Worm (Caenorhabditis elegans) whole organism, mixed stage, embryonic: Measurements from ENCODE around the gene T27E7.5.

Source experiments
- ces-1 ChIP-seq: fragments of 150-350 bp; optimal IDR thresholded peaks from 2 replicates; lab custom pipeline; 2014; ENCODE audit warnings: missing biosample characterization, missing genetic modification reagents, missing genetic modification characterization
- nhr-28 ChIP-seq: fragments of 150-350 bp; optimal IDR thresholded peaks from 2 replicates; lab custom pipeline; 2014; ENCODE audit warnings: missing biosample characterization, missing genetic modification characterization

- TF ChIP-seq nhr-28 (tag; lab: Kevin White, UChicago) (no peak), ces-1 (GFP tag; lab: Kevin White, UChicago) (no peak)
Measured at ce11 chrIV:14506995-14507394, 30.0 kb upstream of the T27E7.5 start.
